Worm (Caenorhabditis elegans) whole organism, L2 larva: ENCODE data around the gene scl-3.

Source experiments
- C34F6.9 ChIP-seq: fragments of 150-350 bp; optimal IDR thresholded peaks from 2 replicates; lab custom pipeline; 2014; ENCODE audit warnings: missing biosample characterization, missing genetic modification characterization
- F13H6.1 ChIP-seq: sonication (generic microtip); optimal IDR thresholded peaks from 2 replicates; lab custom pipeline; 2016; ENCODE audit warnings: missing genetic modification characterization, missing compliant biosample characterization
- R02D3.7 ChIP-seq: fragments of 150-350 bp; optimal IDR thresholded peaks from 2 replicates; lab custom pipeline; 2014; ENCODE audit warnings: missing biosample characterization, missing genetic modification characterization
- Y55F3AM.14 ChIP-seq: fragments of 200-800 bp; sonication (Bioruptor generic); optimal IDR thresholded peaks from 2 replicates; lab custom pipeline; 2018; ENCODE audit warnings: mild to moderate bottlenecking, missing genetic modification characterization, missing compliant biosample characterization
- ZK546.5 ChIP-seq: sonication (generic microtip); optimal IDR thresholded peaks from 2 replicates; lab custom pipeline; 2017; ENCODE audit warnings: missing biosample characterization, missing genetic modification characterization
- alr-1 ChIP-seq: fragments of 150-350 bp; optimal IDR thresholded peaks from 2 replicates; lab custom pipeline; 2014; ENCODE audit warnings: missing biosample characterization, missing genetic modification characterization
- ama-1 ChIP-seq: fragments of 150-350 bp; optimal IDR thresholded peaks from 2 replicates; lab custom pipeline; 2018; ENCODE audit warnings: inconsistent platforms
- blmp-1 ChIP-seq: sonication (generic microtip); optimal IDR thresholded peaks from 2 replicates; lab custom pipeline; 2017; ENCODE audit warnings: missing genetic modification characterization, mild to moderate bottlenecking, missing compliant biosample characterization, antibody characterized with exemption, moderate library complexity; ENCODE audit not compliant: insufficient read depth
- crh-2 ChIP-seq: sonication (generic microtip); optimal IDR thresholded peaks from 2 replicates; lab custom pipeline; 2017; ENCODE audit warnings: missing biosample characterization, missing genetic modification characterization
- dmd-4 ChIP-seq: sonication (generic microtip); optimal IDR thresholded peaks from 2 replicates; lab custom pipeline; 2017; ENCODE audit warnings: missing biosample characterization, missing genetic modification characterization
- egl-27 ChIP-seq: sonication (generic microtip); optimal IDR thresholded peaks from 3 replicates; lab custom pipeline; 2017; ENCODE audit warnings: missing biosample characterization, missing genetic modification reagents, missing genetic modification characterization
- elt-1 ChIP-seq: fragments of 150-350 bp; optimal IDR thresholded peaks from 2 replicates; lab custom pipeline; 2014; ENCODE audit warnings: missing biosample characterization, missing genetic modification characterization
- elt-3 ChIP-seq: sonication (generic microtip); optimal IDR thresholded peaks from 2 replicates; lab custom pipeline; 2017; ENCODE audit warnings: missing biosample characterization, missing genetic modification characterization
- fos-1 ChIP-seq: fragments of 150-350 bp; optimal IDR thresholded peaks from 2 replicates; lab custom pipeline; 2014; ENCODE audit warnings: missing biosample characterization, missing genetic modification characterization
- gmeb-1 ChIP-seq: fragments of 150-350 bp; optimal IDR thresholded peaks from 2 replicates; lab custom pipeline; 2014; ENCODE audit warnings: missing biosample characterization, missing genetic modification characterization
- lin-11 ChIP-seq: fragments of 150-350 bp; sonication (generic microtip); optimal IDR thresholded peaks from 2 replicates; lab custom pipeline; 2014; ENCODE audit warnings: missing biosample characterization, missing genetic modification characterization, inconsistent platforms, mixed read lengths
- lin-13 ChIP-seq: fragments of 150-350 bp; optimal IDR thresholded peaks from 2 replicates; lab custom pipeline; 2014; ENCODE audit warnings: missing biosample characterization, missing genetic modification reagents, missing genetic modification characterization
- mbf-1 ChIP-seq: sonication (generic microtip); optimal IDR thresholded peaks from 2 replicates; lab custom pipeline; 2017; ENCODE audit warnings: missing biosample characterization, missing genetic modification characterization
- mdl-1 ChIP-seq, 2 experiments: fragments of 150-350 bp in 1 of 2; sonication (generic microtip) in 1 of 2; optimal IDR thresholded peaks; 2 replicates each; lab custom pipeline; 2017; ENCODE audit warnings: missing biosample characterization in 2 of 2, missing genetic modification characterization in 2 of 2
- nhr-10 ChIP-seq: sonication (generic microtip); optimal IDR thresholded peaks from 2 replicates; lab custom pipeline; 2017; ENCODE audit warnings: missing biosample characterization, missing genetic modification characterization
- nhr-11 ChIP-seq: fragments of 150-350 bp; optimal IDR thresholded peaks from 2 replicates; lab custom pipeline; 2014; ENCODE audit warnings: missing biosample characterization, missing genetic modification characterization
- nhr-12 ChIP-seq: fragments of 150-350 bp; optimal IDR thresholded peaks from 2 replicates; lab custom pipeline; 2014; ENCODE audit warnings: missing biosample characterization, missing genetic modification characterization
- nhr-129 ChIP-seq: fragments of 150-350 bp; optimal IDR thresholded peaks from 2 replicates; lab custom pipeline; 2014; ENCODE audit warnings: missing biosample characterization, missing genetic modification characterization
- nhr-237 ChIP-seq: fragments of 150-350 bp; optimal IDR thresholded peaks from 2 replicates; lab custom pipeline; 2014; ENCODE audit warnings: missing biosample characterization, missing genetic modification characterization
- nhr-25 ChIP-seq: fragments of 150-350 bp; sonication (generic microtip); optimal IDR thresholded peaks from 3 replicates; lab custom pipeline; 2014; ENCODE audit warnings: missing biosample characterization, missing genetic modification characterization
- nhr-77 ChIP-seq: fragments of 150-350 bp; optimal IDR thresholded peaks from 2 replicates; lab custom pipeline; 2014; ENCODE audit warnings: missing biosample characterization, missing genetic modification characterization
- peb-1 ChIP-seq: fragments of 150-350 bp; optimal IDR thresholded peaks from 2 replicates; lab custom pipeline; 2014; ENCODE audit warnings: missing biosample characterization, missing genetic modification characterization
- sem-4 ChIP-seq: fragments of 150-350 bp; optimal IDR thresholded peaks from 2 replicates; lab custom pipeline; 2014; ENCODE audit warnings: missing biosample characterization, missing genetic modification reagents, missing genetic modification characterization
- skn-1 ChIP-seq: sonication (generic microtip); optimal IDR thresholded peaks from 2 replicates; lab custom pipeline; 2017; ENCODE audit warnings: missing biosample characterization, missing genetic modification characterization
- sma-3 ChIP-seq: sonication (generic microtip); optimal IDR thresholded peaks from 2 replicates; lab custom pipeline; 2016; ENCODE audit warnings: missing genetic modification reagents, missing genetic modification characterization, missing compliant biosample characterization
- sma-9 ChIP-seq, 2 experiments: fragments of 150-350 bp in 1 of 2; sonication (generic microtip) in 1 of 2; optimal IDR thresholded peaks; 2 replicates each; lab custom pipeline; 2014 to 2016; ENCODE audit warnings: missing genetic modification characterization in 2 of 2, mild to moderate bottlenecking in 1 of 2, missing biosample characterization in 1 of 2, missing compliant biosample characterization in 1 of 2, missing genetic modification reagents in 1 of 2, moderate library complexity in 1 of 2
- snpc-4 ChIP-seq: fragments of 150-350 bp; optimal IDR thresholded peaks from 2 replicates; lab custom pipeline; 2014; ENCODE audit warnings: missing biosample characterization, missing genetic modification characterization
- unc-39 ChIP-seq: fragments of 150-350 bp; optimal IDR thresholded peaks from 2 replicates; lab custom pipeline; 2014; ENCODE audit warnings: missing biosample characterization, missing genetic modification characterization
- unc-55 ChIP-seq: fragments of 150-350 bp; sonication (generic microtip); optimal IDR thresholded peaks from 3 replicates; lab custom pipeline; 2014; ENCODE audit warnings: missing biosample characterization, missing genetic modification reagents, missing genetic modification characterization
- zag-1 ChIP-seq: fragments of 150-350 bp; optimal IDR thresholded peaks from 2 replicates; lab custom pipeline; 2014; ENCODE audit warnings: missing biosample characterization, missing genetic modification characterization
- ztf-11 ChIP-seq: sonication (generic microtip); optimal IDR thresholded peaks from 2 replicates; lab custom pipeline; 2017; ENCODE audit warnings: missing biosample characterization, missing genetic modification characterization
- ztf-4 ChIP-seq: fragments of 150-350 bp; optimal IDR thresholded peaks from 2 replicates; lab custom pipeline; 2014; ENCODE audit warnings: missing biosample characterization, missing genetic modification characterization

Gene scl-3

ce11 chrIV:13026762-13027161, 32.6 kb upstream of the scl-3 start:
- peak; percentile 2 for TF ChIP-seq crh-2 (tag; lab: Kevin White, UChicago)
- TF ChIP-seq sma-9 (GFP tag; optimal IDR thresholded peaks at IDR 0.05; lab: Kevin White, UChicago) = peak; percentile 85
- no peak for TF ChIP-seq sma-9 (tag; optimal IDR thresholded peaks at IDR 0.05; lab: Kevin White, UChicago)
- TF ChIP-seq mdl-1 (tag; optimal IDR thresholded peaks at IDR 0.05; lab: Kevin White, UChicago) = peak in 1 of 2 experiments; percentile 8
- TF ChIP-seq ztf-4 = no peak
- no peak for TF ChIP-seq F13H6.1 (tag; lab: Kevin White, UChicago)
- no peak for TF ChIP-seq ZK546.5 (tag; lab: Kevin White, UChicago)
- TF ChIP-seq lin-11 (tag; lab: Kevin White, UChicago) = no peak
- TF ChIP-seq fos-1 = peak; percentile 69
- no peak for TF ChIP-seq nhr-25 (tag; lab: Kevin White, UChicago)
- TF ChIP-seq nhr-11 (tag; lab: Kevin White, UChicago) = no peak
- TF ChIP-seq, all 48 proteins: peak for 4

ce11 chrIV:13027801-13028641, 31.4 kb upstream of the scl-3 start:
- TF ChIP-seq nhr-129 (tag; lab: Kevin White, UChicago) = peak; percentile 32
- no peak for TF ChIP-seq egl-27
- peak; percentile 17 for TF ChIP-seq Y55F3AM.14
- TF ChIP-seq sem-4 (tag; lab: Kevin White, UChicago) = peak; percentile 48
- no peak for TF ChIP-seq elt-1 (tag; lab: Kevin White, UChicago)
- no peak for TF ChIP-seq unc-55 (GFP tag; lab: Kevin White, UChicago)
- TF ChIP-seq fos-1 = no peak
- TF ChIP-seq crh-2 (tag; lab: Kevin White, UChicago) = peak; percentile 1
- no peak for TF ChIP-seq nhr-77 (tag; lab: Kevin White, UChicago)
- TF ChIP-seq unc-39 (tag; lab: Kevin White, UChicago) = no peak
- no peak for TF ChIP-seq gmeb-1
- no peak for TF ChIP-seq sma-3

DNA sequence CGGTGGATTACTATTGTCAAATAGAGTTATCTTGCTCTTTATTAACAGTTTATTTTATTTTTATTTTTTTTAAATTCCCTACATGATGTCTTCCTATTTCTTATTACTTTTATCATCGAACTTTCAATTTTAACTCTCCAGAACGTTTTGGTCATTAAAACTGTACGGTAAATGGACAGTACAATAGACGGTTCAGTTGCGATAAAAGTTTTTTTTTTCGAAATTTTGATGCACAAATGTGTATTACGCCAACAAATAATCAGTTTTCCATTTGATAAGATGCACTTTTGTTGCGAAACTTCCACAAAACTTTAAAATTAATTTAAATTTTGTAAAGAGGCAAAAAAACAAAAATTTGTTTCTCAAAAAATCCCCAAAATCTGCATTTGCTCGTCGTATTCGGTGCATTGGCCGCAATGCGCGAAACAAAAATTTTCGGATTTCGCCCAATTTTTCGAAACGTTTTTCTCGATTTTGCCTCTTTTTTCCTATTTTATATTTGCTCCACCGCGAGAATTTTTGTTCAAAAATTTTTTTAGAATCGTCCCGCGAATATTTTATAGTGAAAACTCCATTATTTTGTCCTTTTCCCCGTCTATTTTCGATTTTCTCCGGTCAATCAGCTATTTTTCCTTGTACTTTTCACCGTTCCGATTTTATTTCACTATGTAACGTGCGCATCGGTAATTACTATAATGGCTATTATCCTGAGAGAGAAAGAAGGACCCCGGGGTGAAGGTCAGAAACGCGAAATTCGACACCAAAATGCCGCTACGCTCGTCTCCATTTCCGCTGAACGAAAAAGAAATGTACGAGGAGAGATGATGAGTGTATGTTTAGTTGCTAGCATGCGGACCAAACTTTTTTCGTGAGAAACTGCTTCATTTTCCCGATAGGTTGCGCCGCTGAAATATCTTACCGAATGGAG, 30.4 kb upstream of the scl-3 start:
- peak; percentile 16 for TF ChIP-seq fos-1
- peak; percentile 4 for TF ChIP-seq C34F6.9 (tag; lab: Kevin White, UChicago)
- no peak for TF ChIP-seq peb-1 (tag; lab: Kevin White, UChicago)
- no peak for TF ChIP-seq unc-55 (GFP tag; lab: Kevin White, UChicago)
- TF ChIP-seq egl-27 = no peak

DNA sequence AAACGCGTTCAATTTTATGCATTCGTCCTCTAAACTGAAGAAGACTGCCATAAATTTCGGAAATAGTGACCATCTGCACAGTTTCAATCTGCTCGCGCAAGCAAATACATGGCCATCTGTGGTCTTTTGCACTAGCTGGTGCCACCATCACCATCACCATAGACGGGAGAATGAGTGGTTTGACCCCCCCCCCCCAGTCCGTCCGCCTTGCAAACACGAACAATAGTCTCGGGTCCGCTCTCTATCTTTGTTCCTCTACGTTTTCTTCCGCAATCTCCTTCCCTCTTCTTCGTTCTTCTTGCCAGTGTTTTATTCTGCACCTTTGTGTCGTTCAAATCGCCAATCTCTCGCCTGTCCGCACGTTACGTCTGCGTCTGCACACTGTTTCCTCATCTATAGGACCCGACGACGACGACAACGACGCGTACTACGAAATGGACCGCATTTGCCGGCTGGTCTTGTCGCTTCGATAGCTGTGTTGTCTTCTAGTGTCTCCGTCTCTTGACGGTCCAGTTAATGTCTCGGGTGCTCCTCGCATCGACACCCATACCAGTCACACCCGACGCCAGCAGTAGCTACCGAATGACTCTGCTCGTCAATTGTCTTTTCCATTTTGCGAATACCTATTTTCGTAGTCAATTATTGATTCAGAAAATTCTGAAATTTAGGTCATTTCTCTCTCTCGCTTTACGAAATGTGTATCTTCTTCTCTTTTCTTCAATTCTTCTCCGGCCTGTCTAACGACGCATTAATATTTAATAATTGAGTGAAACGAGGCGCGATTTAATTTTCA, 29.5 kb upstream of the scl-3 start:
- TF ChIP-seq lin-13 (GFP tag; lab: Kevin White, UChicago) (no peak), mbf-1 (tag; lab: Kevin White, UChicago) (no peak), ztf-11 (tag; lab: Kevin White, UChicago) (no peak), F13H6.1 (tag; lab: Kevin White, UChicago) (peak; percentile 21), Y55F3AM.14 (no peak), ama-1 (no peak), nhr-11 (tag; lab: Kevin White, UChicago) (no peak), nhr-237 (tag; lab: Kevin White, UChicago) (no peak), peb-1 (tag; lab: Kevin White, UChicago) (no peak), nhr-12 (tag; lab: Kevin White, UChicago) (no peak), nhr-25 (tag; lab: Kevin White, UChicago) (no peak), sma-3 (no peak), nhr-10 (tag; lab: Kevin White, UChicago) (no peak), mdl-1 (tag; optimal IDR thresholded peaks at IDR 0.05; lab: Kevin White, UChicago) (no peak), elt-1 (tag; lab: Kevin White, UChicago) (no peak), dmd-4 (tag; lab: Kevin White, UChicago) (no peak), blmp-1 (no peak), R02D3.7 (tag; lab: Kevin White, UChicago) (no peak), snpc-4 (tag; lab: Kevin White, UChicago) (no peak), nhr-129 (tag; lab: Kevin White, UChicago) (peak; percentile 83), skn-1 (tag; lab: Kevin White, UChicago) (no peak), elt-3 (no peak), ztf-4 (no peak), unc-55 (GFP tag; lab: Kevin White, UChicago) (peak; percentile 22), zag-1 (tag; lab: Kevin White, UChicago) (peak; percentile 51), ZK546.5 (tag; lab: Kevin White, UChicago) (no peak), alr-1 (no peak), lin-11 (tag; lab: Kevin White, UChicago) (no peak), sma-9 (GFP tag; optimal IDR thresholded peaks at IDR 0.05; lab: Kevin White, UChicago) (peak; percentile 21), sma-9 (tag; optimal IDR thresholded peaks at IDR 0.05; lab: Kevin White, UChicago) (no peak)
